Fruit fly (Drosophila melanogaster): ENCODE results near the gene gammaSnap2.

dm6 chr3R:10142770-10143169 lies 21.6 kb upstream of the gammaSnap2 start, which contains the start of gene CG42759:
- TF ChIP-seq psq (optimal IDR thresholded peaks at IDR 0.05) (no peak), EcR (GFP tag; optimal IDR thresholded peaks at IDR 0.05) (no peak), pan (optimal IDR thresholded peaks at IDR 0.05) (no peak), usp (GFP tag; optimal IDR thresholded peaks at IDR 0.05) (no peak)
